Worm (Caenorhabditis elegans) whole organism, early embryonic: ENCODE measurements around the gene W03C9.1.

Experiments used
- B0310.2 ChIP-seq: sonication (generic microtip); optimal IDR thresholded peaks from 2 replicates; lab custom pipeline; 2016; ENCODE audit warnings: mild to moderate bottlenecking, missing genetic modification characterization, missing compliant biosample characterization
- ama-1 ChIP-seq: fragments of 150-350 bp; optimal IDR thresholded peaks from 2 replicates; lab custom pipeline; 2014
- ceh-13 ChIP-seq: fragments of 200-800 bp; sonication (Bioruptor generic); optimal IDR thresholded peaks from 2 replicates; lab custom pipeline; 2018; ENCODE audit warnings: mild to moderate bottlenecking, missing genetic modification characterization, missing compliant biosample characterization
- ets-7 ChIP-seq: sonication (generic microtip); optimal IDR thresholded peaks from 2 replicates; lab custom pipeline; 2016; ENCODE audit warnings: missing genotype, missing genetic modification characterization, missing compliant biosample characterization
- flt-1 ChIP-seq: fragments of 200-800 bp; sonication (Bioruptor generic); IDR thresholded peaks from 2 replicates; pipeline ENCODE4 v1.3.6; 2022; ENCODE audit warnings: missing genetic modification characterization, missing compliant biosample characterization
- hmbx-1 ChIP-seq: sonication (generic microtip); optimal IDR thresholded peaks from 2 replicates; lab custom pipeline; 2016; ENCODE audit warnings: mild to moderate bottlenecking, missing genetic modification characterization, missing compliant biosample characterization
- scrt-1 ChIP-seq: fragments of 200-800 bp; sonication (Bioruptor generic); IDR thresholded peaks from 2 replicates; pipeline ENCODE4 v1.3.6; 2022; ENCODE audit warnings: missing genetic modification characterization, missing compliant biosample characterization
- tbx-11 ChIP-seq: fragments of 200-800 bp; sonication (Bioruptor generic); IDR thresholded peaks from 2 replicates; pipeline ENCODE4 v1.3.6; 2022; ENCODE audit warnings: missing genetic modification characterization, missing compliant biosample characterization
- tra-4 ChIP-seq: sonication (generic microtip); optimal IDR thresholded peaks from 2 replicates; lab custom pipeline; 2017; ENCODE audit warnings: missing genetic modification characterization, missing compliant biosample characterization

- TF ChIP-seq ama-1 (lab: Kevin White, UChicago), result peak; percentile 78
- peak; percentile 57; the same call in 1 of the 2 replicates for TF ChIP-seq scrt-1 (GFP tag; lab: Robert Waterston, UW)
- TF ChIP-seq tra-4, result no peak
- peak; percentile 32; the same call in 1 of the 2 replicates for TF ChIP-seq flt-1 (GFP tag; lab: Robert Waterston, UW)
- TF ChIP-seq B0310.2 (tag; lab: Kevin White, UChicago), result no peak
- no peak for TF ChIP-seq tbx-11
- TF ChIP-seq ceh-13 (GFP tag; lab: Kevin White, UChicago), result no peak
- TF ChIP-seq hmbx-1 (tag; lab: Kevin White, UChicago), result no peak
- TF ChIP-seq ets-7, result no peak
Observed at ce11 chrII:11977363-11977762, 15.4 kb upstream of the W03C9.1 start, which contains the start of gene Y17G7B.21.
